Fruit fly (Drosophila melanogaster): ENCODE measurements around the gene hay.

- TF ChIP-seq Taf1 (GFP tag; IDR thresholded peaks at IDR 0.05), result no peak
- TF ChIP-seq CG10979 (tag; optimal IDR thresholded peaks at IDR 0.05), result no peak
- TF ChIP-seq TFAM (GFP tag; optimal IDR thresholded peaks at IDR 0.05), result no peak
- TF ChIP-seq CG34376 (GFP tag; optimal IDR thresholded peaks at IDR 0.05), result no peak
- TF ChIP-seq Med (GFP tag), result no peak
- no peak for TF ChIP-seq Scr (GFP tag; IDR thresholded peaks at IDR 0.05; ENCODE audit: partially characterized antibody)
- TF ChIP-seq Sox102F (GFP tag; optimal IDR thresholded peaks at IDR 0.05), result no peak
- TF ChIP-seq az2 (GFP tag; optimal IDR thresholded peaks at IDR 0.05), result no peak
- no peak for TF ChIP-seq Atf-2 (GFP tag; optimal IDR thresholded peaks at IDR 0.05)
Measured at dm6 chr3L:10647158-10647557, 16.3 kb downstream of the hay start.
